Fruit fly (Drosophila melanogaster) whole organism, adult: ENCODE results near the gene Hou.

Source experiments
- CG11617 ChIP-seq: fragments of 200-800 bp; sonication (Bioruptor generic); optimal IDR thresholded peaks from 2 replicates; lab custom pipeline; 2017; ENCODE audit warnings: mild to moderate bottlenecking, missing biosample characterization, missing genetic modification reagents, missing genetic modification characterization
- CG12768 ChIP-seq: fragments of 200-800 bp; sonication (Bioruptor generic); optimal IDR thresholded peaks from 2 replicates; lab custom pipeline; 2017; ENCODE audit warnings: missing biosample characterization, missing genetic modification characterization, mild to moderate bottlenecking, moderate library complexity, missing genetic modification reagents
- CG1620 ChIP-seq: fragments of 200-800 bp; sonication (Bioruptor generic); optimal IDR thresholded peaks from 2 replicates; lab custom pipeline; 2016; ENCODE audit warnings: missing biosample characterization, missing genetic modification characterization
- CG33017 ChIP-seq: fragments of 200-800 bp; sonication (Bioruptor generic); optimal IDR thresholded peaks from 2 replicates; lab custom pipeline; 2018; ENCODE audit warnings: missing biosample characterization, mild to moderate bottlenecking, missing genetic modification characterization, moderate library complexity
- Crg-1 ChIP-seq: fragments of 200-800 bp; sonication (Bioruptor generic); optimal IDR thresholded peaks from 2 replicates; lab custom pipeline; 2016; ENCODE audit warnings: missing biosample characterization, missing genetic modification characterization
- Hr96 ChIP-seq: fragments of 200-800 bp; sonication (Bioruptor generic); optimal IDR thresholded peaks from 2 replicates; lab custom pipeline; 2016; ENCODE audit warnings: missing biosample characterization, missing genetic modification characterization
- kay ChIP-seq: fragments of 200-800 bp; sonication (Bioruptor generic); peaks from one replicate; lab custom pipeline; 2016; ENCODE audit warnings: missing biosample characterization, missing genetic modification characterization, borderline replicate concordance

DNA sequence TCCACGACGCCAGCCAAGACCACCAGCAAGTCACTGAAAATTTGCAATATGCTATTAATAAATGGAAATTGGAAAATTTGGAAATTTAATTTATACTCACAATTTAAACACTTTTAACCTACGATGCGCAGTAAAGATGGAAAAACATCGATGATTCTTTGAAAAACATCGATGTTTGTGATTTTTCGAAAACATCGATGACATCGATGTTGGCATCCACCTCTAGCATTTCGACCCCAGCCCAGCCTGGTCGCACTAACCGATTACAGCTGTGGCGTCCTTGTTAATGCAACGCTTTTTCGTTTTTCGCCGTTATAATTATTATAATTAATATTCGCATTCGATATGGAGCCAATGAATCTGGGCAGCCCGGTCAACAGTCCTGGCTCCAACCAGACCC lies 2.3 kb downstream of the Hou start, which contains the start of gene Nup35:
- TF ChIP-seq CG11617 (GFP tag; lab: Kevin White, UChicago): no peak
- TF ChIP-seq Crg-1: no peak
- TF ChIP-seq CG1620: no peak
- no peak for TF ChIP-seq Hr96 (GFP tag; lab: Kevin White, UChicago)
- no peak for TF ChIP-seq kay (GFP tag; lab: Kevin White, UChicago)
- no peak for TF ChIP-seq CG33017 (tag; lab: Kevin White, UChicago)
- TF ChIP-seq CG12768 (GFP tag; lab: Kevin White, UChicago): no peak
